Worm (Caenorhabditis elegans): ENCODE measurements around the gene C28H8.7.

DNA sequence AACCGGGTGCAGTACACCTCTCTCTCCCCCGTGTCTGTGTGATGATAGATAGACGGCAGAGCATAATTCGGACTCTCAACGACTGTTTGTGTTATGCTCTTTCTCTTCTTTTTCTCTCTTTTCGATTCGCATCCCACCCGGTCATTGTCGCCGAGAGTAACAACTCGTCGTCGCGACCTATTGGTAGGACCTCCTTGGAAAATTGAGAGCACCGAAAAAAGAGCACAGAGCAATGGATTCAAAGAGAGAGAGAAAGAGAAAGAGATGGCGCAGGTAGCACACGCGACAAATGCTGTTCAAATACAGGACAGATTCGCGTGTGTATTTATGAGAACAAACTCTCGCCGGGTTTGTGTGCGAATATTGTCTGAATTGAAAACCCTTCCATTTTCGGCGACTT is 43.1 kb downstream of the C28H8.7 start:
- TF ChIP-seq lsy-2 (tag; optimal IDR thresholded peaks at IDR 0.05) (no peak), dmd-6 (GFP tag; IDR thresholded peaks at IDR 0.05) (no peak), pha-4 (GFP tag; IDR thresholded peaks at IDR 0.05) (no peak), pha-4 (tag; optimal IDR thresholded peaks at IDR 0.05) (no peak), daf-16 (GFP tag; optimal IDR thresholded peaks at IDR 0.05) (no peak), daf-16 (tag; optimal IDR thresholded peaks at IDR 0.05) (no peak), F26F4.8 (GFP tag; conservative IDR thresholded peaks at IDR 0.05) (no peak), zag-1 (tag; optimal IDR thresholded peaks at IDR 0.05) (no peak), skn-1 (tag; optimal IDR thresholded peaks at IDR 0.05) (no peak), ZK546.5 (tag; optimal IDR thresholded peaks at IDR 0.05) (no peak), zfp-2 (tag; optimal IDR thresholded peaks at IDR 0.05) (no peak), ztf-11 (tag; optimal IDR thresholded peaks at IDR 0.05) (no peak), rbr-2 (tag; optimal IDR thresholded peaks at IDR 0.05) (no peak)

Data from whole organism, L4 larva.